Fruit fly (Drosophila melanogaster) whole organism, embryonic: ENCODE data around the gene Trs20.
A peak's percentile ranks its signal among the peaks of the same experiment; 100 is the strongest.

Experiments used
- Asciz ChIP-seq: fragments of 200-800 bp; sonication (Bioruptor generic); optimal IDR thresholded peaks from 2 replicates; lab custom pipeline; 2017; ENCODE audit warnings: missing biosample characterization, mild to moderate bottlenecking, missing genetic modification characterization, missing genetic modification reagents
- Atf6 ChIP-seq: fragments of 200-800 bp; sonication (Bioruptor generic); IDR thresholded peaks from 2 replicates; pipeline ENCODE4 v1.3.6; 2022; ENCODE audit warnings: missing biosample characterization, missing genetic modification characterization
- BEAF-32 ChIP-seq: fragments of 200-800 bp; sonication (Bioruptor generic); optimal IDR thresholded peaks from 3 replicates; lab custom pipeline; 2017; ENCODE audit warnings: missing biosample characterization, missing genetic modification characterization, mild to moderate bottlenecking, moderate library complexity, missing genetic modification reagents
- CG10147 ChIP-seq: fragments of 200-800 bp; sonication (Bioruptor generic); optimal IDR thresholded peaks from 2 replicates; lab custom pipeline; 2019; ENCODE audit warnings: missing biosample characterization, mild to moderate bottlenecking, missing genetic modification characterization, moderate library complexity
- CG11398 ChIP-seq: fragments of 200-800 bp; sonication (Bioruptor generic); optimal IDR thresholded peaks from 2 replicates; lab custom pipeline; 2016; ENCODE audit warnings: missing biosample characterization, missing genetic modification characterization
- CG11504 ChIP-seq: fragments of 200-800 bp; sonication (Bioruptor generic); optimal IDR thresholded peaks from 3 replicates; lab custom pipeline; 2019; ENCODE audit warnings: missing biosample characterization, mild to moderate bottlenecking, missing genetic modification characterization, moderate library complexity
- CG11695 ChIP-seq: fragments of 200-800 bp; sonication (Bioruptor generic); IDR thresholded peaks from 3 replicates; pipeline ENCODE4 v1.3.6; 2022; ENCODE audit warnings: missing biosample characterization, missing genetic modification characterization
- CG12155 ChIP-seq: fragments of 200-800 bp; sonication (Bioruptor generic); optimal IDR thresholded peaks from 3 replicates; lab custom pipeline; 2016; ENCODE audit warnings: missing biosample characterization, missing genetic modification characterization
- CG12219 ChIP-seq: fragments of 200-800 bp; sonication (Bioruptor generic); optimal IDR thresholded peaks from 3 replicates; lab custom pipeline; 2018; ENCODE audit warnings: missing biosample characterization, mild to moderate bottlenecking, missing genetic modification characterization
- CG12744 ChIP-seq: fragments of 200-800 bp; sonication (Bioruptor generic); optimal IDR thresholded peaks from 2 replicates; lab custom pipeline; 2016; ENCODE audit warnings: missing biosample characterization, missing genetic modification characterization
- CG13424 ChIP-seq: fragments of 200-800 bp; sonication (Bioruptor generic); optimal IDR thresholded peaks from 2 replicates; lab custom pipeline; 2019; ENCODE audit warnings: missing biosample characterization, mild to moderate bottlenecking, missing genetic modification characterization, moderate library complexity
- CG17359 ChIP-seq: fragments of 200-800 bp; sonication (Bioruptor generic); optimal IDR thresholded peaks from 3 replicates; lab custom pipeline; 2018; ENCODE audit warnings: missing biosample characterization, mild to moderate bottlenecking, missing genetic modification characterization, moderate library complexity
- CG17385 ChIP-seq: fragments of 200-800 bp; sonication (Bioruptor generic); optimal IDR thresholded peaks from 3 replicates; lab custom pipeline; 2018; ENCODE audit warnings: missing biosample characterization, mild to moderate bottlenecking, missing genetic modification characterization
- CG2678 ChIP-seq: fragments of 200-800 bp; sonication (Bioruptor generic); optimal IDR thresholded peaks from 3 replicates; lab custom pipeline; 2019; ENCODE audit warnings: missing biosample characterization, mild to moderate bottlenecking, missing genetic modification characterization, moderate library complexity
- CG30403 ChIP-seq: fragments of 200-800 bp; sonication (Bioruptor generic); optimal IDR thresholded peaks from 3 replicates; lab custom pipeline; 2016; ENCODE audit warnings: missing biosample characterization, missing genetic modification characterization
- CG31441 ChIP-seq: fragments of 200-800 bp; sonication (Bioruptor generic); IDR thresholded peaks from 2 replicates; pipeline ENCODE4 v1.3.6; 2022; ENCODE audit warnings: missing biosample characterization, missing genetic modification characterization
- CG34422 ChIP-seq: fragments of 200-800 bp; sonication (Bioruptor generic); IDR thresholded peaks from 3 replicates; pipeline ENCODE4 v1.3.6; 2022; ENCODE audit warnings: missing biosample characterization, missing genetic modification characterization
- CG4328 ChIP-seq: fragments of 200-800 bp; sonication (Bioruptor generic); optimal IDR thresholded peaks from 3 replicates; lab custom pipeline; 2017; ENCODE audit warnings: missing biosample characterization, missing genetic modification reagents, missing genetic modification characterization
- CG4820 ChIP-seq: fragments of 200-800 bp; sonication (Bioruptor generic); optimal IDR thresholded peaks from 3 replicates; lab custom pipeline; 2016; ENCODE audit warnings: missing biosample characterization, missing genetic modification characterization
- CG7786 ChIP-seq: fragments of 200-800 bp; sonication (Bioruptor generic); optimal IDR thresholded peaks from 2 replicates; lab custom pipeline; 2016; ENCODE audit warnings: missing biosample characterization, missing genetic modification characterization
- CG8089 ChIP-seq: fragments of 200-800 bp; sonication (Bioruptor generic); optimal IDR thresholded peaks from 3 replicates; lab custom pipeline; 2016; ENCODE audit warnings: missing biosample characterization, missing genetic modification characterization
- CG8944 ChIP-seq: fragments of 200-800 bp; sonication (Bioruptor generic); optimal IDR thresholded peaks from 3 replicates; lab custom pipeline; 2016; ENCODE audit warnings: missing biosample characterization, missing genetic modification characterization
- D19A ChIP-seq: fragments of 200-800 bp; optimal IDR thresholded peaks from 3 replicates; lab custom pipeline; 2019; ENCODE audit warnings: missing biosample characterization, mild to moderate bottlenecking, missing genetic modification characterization, moderate library complexity
- Dbx ChIP-seq: fragments of 200-800 bp; sonication (Bioruptor generic); IDR thresholded peaks from 3 replicates; pipeline ENCODE4 v1.3.6; 2022; ENCODE audit warnings: missing biosample characterization, missing genetic modification characterization
- Dref ChIP-seq: fragments of 200-800 bp; sonication (Bioruptor generic); IDR thresholded peaks from 2 replicates; pipeline ENCODE4 v1.3.6; 2022; ENCODE audit warnings: missing biosample characterization, missing genetic modification characterization
- Hmr ChIP-seq: fragments of 200-800 bp; sonication (Bioruptor generic); optimal IDR thresholded peaks from 3 replicates; lab custom pipeline; 2017; ENCODE audit warnings: mild to moderate bottlenecking, missing biosample characterization, missing genetic modification reagents, missing genetic modification characterization
- NFAT ChIP-seq: fragments of 200-800 bp; sonication (Bioruptor generic); IDR thresholded peaks from 2 replicates; pipeline ENCODE4 v1.3.6; 2022; ENCODE audit warnings: missing biosample characterization, missing genetic modification characterization
- Nf-YB ChIP-seq: fragments of 200-800 bp; sonication (Bioruptor generic); optimal IDR thresholded peaks from 3 replicates; lab custom pipeline; 2019; ENCODE audit warnings: missing biosample characterization, mild to moderate bottlenecking, missing genetic modification characterization, moderate library complexity
- Nf-YC ChIP-seq: fragments of 200-800 bp; optimal IDR thresholded peaks from 3 replicates; lab custom pipeline; 2019; ENCODE audit warnings: missing biosample characterization, mild to moderate bottlenecking, missing genetic modification characterization, moderate library complexity
- Ravus ChIP-seq: fragments of 200-800 bp; sonication (Bioruptor generic); IDR thresholded peaks from 2 replicates; pipeline ENCODE4 v1.3.6; 2022; ENCODE audit warnings: missing biosample characterization, missing genetic modification characterization
- Tbp ChIP-seq: fragments of >200 bp; optimal IDR thresholded peaks from 2 replicates; lab custom pipeline; 2018; ENCODE audit warnings: missing biosample characterization, missing genetic modification characterization
- ara ChIP-seq: fragments of 200-800 bp; sonication (Bioruptor generic); IDR thresholded peaks from 2 replicates; pipeline ENCODE4 v1.3.6; 2022; ENCODE audit warnings: missing biosample characterization, missing genetic modification characterization
- ci ChIP-seq: fragments of 200-800 bp; sonication (Bioruptor generic); IDR thresholded peaks from 3 replicates; pipeline ENCODE4 v1.3.6; 2022; ENCODE audit warnings: missing biosample characterization, missing genetic modification characterization
- corto ChIP-seq: fragments of 200-800 bp; sonication (Bioruptor generic); optimal IDR thresholded peaks from 2 replicates; lab custom pipeline; 2016; ENCODE audit warnings: missing biosample characterization, mild to moderate bottlenecking, missing genetic modification characterization, moderate library complexity
- disco-r ChIP-seq: fragments of 200-800 bp; sonication (Bioruptor generic); optimal IDR thresholded peaks from 2 replicates; lab custom pipeline; 2016; ENCODE audit warnings: missing biosample characterization, missing genetic modification characterization
- dmrt99B ChIP-seq: fragments of 200-800 bp; sonication (Bioruptor generic); optimal IDR thresholded peaks from 2 replicates; lab custom pipeline; 2018; ENCODE audit warnings: missing biosample characterization, mild to moderate bottlenecking, missing genetic modification characterization, moderate library complexity
- esg ChIP-seq: fragments of 200-800 bp; sonication (Bioruptor generic); conservative IDR thresholded peaks from 2 replicates; pipeline ENCODE4 v1.3.6; 2022; ENCODE audit warnings: missing biosample characterization, missing genetic modification characterization
- gce ChIP-seq: fragments of 200-800 bp; sonication (Bioruptor generic); IDR thresholded peaks from 3 replicates; pipeline ENCODE4 v1.3.6; 2022; ENCODE audit warnings: missing biosample characterization, missing genetic modification characterization
- hth ChIP-seq: fragments of >200 bp; optimal IDR thresholded peaks from 2 replicates; lab custom pipeline; 2017; ENCODE audit warnings: inconsistent platforms
- kay ChIP-seq: fragments of 200-800 bp; sonication (Bioruptor generic); optimal IDR thresholded peaks from 2 replicates; lab custom pipeline; 2016; ENCODE audit warnings: missing biosample characterization, missing genetic modification characterization
- ken ChIP-seq: fragments of 200-800 bp; sonication (Bioruptor generic); IDR thresholded peaks from 3 replicates; pipeline ENCODE4 v1.3.6; 2022; ENCODE audit warnings: missing biosample characterization, missing genetic modification characterization
- lov ChIP-seq, 2 experiments: fragments of 200-800 bp in 1 of 2; fragments of >200 bp in 1 of 2; sonication (Bioruptor generic) in 1 of 2; IDR thresholded peaks in 1 of 2; optimal IDR thresholded peaks in 1 of 2; 2 replicates in 1 of 2; 3 replicates in 1 of 2; pipeline versions ENCODE4 v1.3.6 to Lab custom; 2017 to 2022; ENCODE audit warnings: missing biosample characterization in 1 of 2, missing genetic modification characterization in 1 of 2
- pros ChIP-seq: fragments of 200-800 bp; sonication (Bioruptor generic); optimal IDR thresholded peaks from 3 replicates; lab custom pipeline; 2019; ENCODE audit warnings: missing biosample characterization, mild to moderate bottlenecking, missing genetic modification characterization, moderate library complexity
- pum ChIP-seq: fragments of 200-800 bp; sonication (Bioruptor generic); optimal IDR thresholded peaks from 2 replicates; lab custom pipeline; 2016; ENCODE audit warnings: missing biosample characterization, missing genetic modification characterization
- sc ChIP-seq, 3 experiments: fragments of >200 bp in 2 of 3; fragments of 200-800 bp in 1 of 3; sonication (Bioruptor generic) in 1 of 3; optimal IDR thresholded peaks; 2 replicates in 2 of 3; 3 replicates in 1 of 3; lab custom pipeline; 2017; ENCODE audit warnings: mild to moderate bottlenecking in 1 of 3, missing biosample characterization in 1 of 3, missing genetic modification characterization in 1 of 3, missing genetic modification reagents in 1 of 3
- so ChIP-seq: fragments of 200-800 bp; sonication (Bioruptor generic); IDR thresholded peaks from 3 replicates; pipeline ENCODE4 v1.3.6; 2022; ENCODE audit warnings: missing biosample characterization, missing genetic modification characterization
- tgo ChIP-seq: fragments of 200-800 bp; sonication (Bioruptor generic); IDR thresholded peaks from 3 replicates; pipeline ENCODE4 v1.3.6; 2022; ENCODE audit warnings: missing biosample characterization, missing genetic modification characterization
- vfl ChIP-seq: fragments of 200-800 bp; sonication (Bioruptor generic); optimal IDR thresholded peaks from 2 replicates; lab custom pipeline; 2016; ENCODE audit warnings: missing biosample characterization, missing genetic modification characterization
- wek ChIP-seq: fragments of 200-800 bp; sonication (Bioruptor generic); optimal IDR thresholded peaks from 3 replicates; lab custom pipeline; 2018; ENCODE audit warnings: missing biosample characterization, mild to moderate bottlenecking, missing genetic modification characterization, moderate library complexity

The Trs20 gene

dm6 chr3L:16128973-16129745, 2.3 kb downstream of the Trs20 start, which contains the start of gene SsRbeta (continued):
- TF ChIP-seq CG4820 (no peak), CG2678 (tag; lab: Kevin White, UChicago) (peak; percentile 31), CG17359 (no peak), Ravus (GFP tag; lab: Robert Waterston, UW) (no peak), Nf-YC (tag; lab: Kevin White, UChicago) (no peak), sc (optimal IDR thresholded peaks at IDR 0.05; lab: Kevin White, UChicago) (no peak), sc (GFP tag; optimal IDR thresholded peaks at IDR 0.05; lab: Kevin White, UChicago) (no peak), Dref (GFP tag; lab: Robert Waterston, UW) (peak; percentile 72), CG11504 (tag; lab: Kevin White, UChicago) (peak; percentile 43), CG4328 (peak; percentile 44), CG30403 (peak; percentile 55), Atf6 (GFP tag; lab: Robert Waterston, UW) (no peak), pum (GFP tag; lab: Kevin White, UChicago) (no peak), CG8944 (GFP tag; lab: Kevin White, UChicago) (no peak), so (GFP tag; lab: Robert Waterston, UW) (no peak), Asciz (GFP tag; lab: Kevin White, UChicago) (peak; percentile 43), CG31441 (GFP tag; lab: Robert Waterston, UW) (peak; percentile 65), CG7786 (GFP tag; lab: Kevin White, UChicago) (no peak), Dbx (GFP tag; lab: Robert Waterston, UW) (peak; percentile 20; the same call in 2 of the 3 replicates), CG8089 (GFP tag; lab: Kevin White, UChicago) (no peak), hth (lab: Kevin White, UChicago) (no peak), corto (GFP tag; lab: Kevin White, UChicago) (no peak), gce (GFP tag; lab: Robert Waterston, UW) (no peak; the same call in 2 of the 3 replicates), disco-r (GFP tag; lab: Kevin White, UChicago) (no peak), dmrt99B (tag; lab: Kevin White, UChicago) (peak; percentile 13), CG17385 (GFP tag; lab: Kevin White, UChicago) (no peak), kay (GFP tag; lab: Kevin White, UChicago) (peak; percentile 28), ken (GFP tag; lab: Robert Waterston, UW) (peak; percentile 63; the same call in 2 of the 3 replicates), CG34422 (GFP tag; lab: Robert Waterston, UW) (peak; percentile 68; the same call in 2 of the 3 replicates), CG10147 (GFP tag; lab: Kevin White, UChicago) (no peak), CG12219 (GFP tag; lab: Kevin White, UChicago) (no peak), vfl (GFP tag; lab: Kevin White, UChicago) (no peak), NFAT (GFP tag; lab: Robert Waterston, UW) (peak; percentile 81), D19A (tag; lab: Kevin White, UChicago) (peak; percentile 31), esg (GFP tag; lab: Robert Waterston, UW) (peak; percentile 41), ara (GFP tag; lab: Robert Waterston, UW) (peak; percentile 20; the same call in 1 of the 2 replicates), Nf-YB (no peak), CG12155 (no peak), BEAF-32 (GFP tag; lab: Kevin White, UChicago) (peak; percentile 86), CG11695 (GFP tag; lab: Robert Waterston, UW) (peak; percentile 60; the same call in 2 of the 3 replicates), tgo (peak; percentile 49), CG13424 (peak; percentile 37), ci (GFP tag; lab: Robert Waterston, UW) (peak; percentile 83), Hmr (GFP tag; lab: Kevin White, UChicago) (peak; percentile 4), CG12744 (GFP tag; lab: Kevin White, UChicago) (no peak), wek (GFP tag; lab: Kevin White, UChicago) (peak; percentile 48), CG11398 (no peak), lov (optimal IDR thresholded peaks at IDR 0.05; lab: Kevin White, UChicago) (no peak), lov (GFP tag; IDR thresholded peaks at IDR 0.05; lab: Robert Waterston, UW) (0 out of 3 replicates have a peak, but pooled peaks have one; percentile 4), Tbp (GFP tag; lab: Kevin White, UChicago) (peak; percentile 33), pros (GFP tag; lab: Kevin White, UChicago) (no peak)
